Worm (Caenorhabditis elegans) whole organism, L4 larva: ENCODE data around the gene clec-173.

ENCODE experiments used
- F10B5.3 ChIP-seq: sonication (generic microtip); optimal IDR thresholded peaks from 2 replicates; lab custom pipeline; 2016; ENCODE audit warnings: mild to moderate bottlenecking, missing genetic modification characterization, missing compliant biosample characterization
- F37D6.2 ChIP-seq: sonication (generic microtip); optimal IDR thresholded peaks from 2 replicates; lab custom pipeline; 2016; ENCODE audit warnings: mild to moderate bottlenecking, missing genetic modification characterization, missing compliant biosample characterization
- T20F7.1 ChIP-seq: fragments of 200-800 bp; sonication (Bioruptor generic); optimal IDR thresholded peaks from 2 replicates; lab custom pipeline; 2018; ENCODE audit warnings: mild to moderate bottlenecking, missing genetic modification characterization, missing compliant biosample characterization
- Y48G9A.11 ChIP-seq: fragments of 200-800 bp; sonication (Bioruptor generic); IDR thresholded peaks from 2 replicates; pipeline ENCODE4 v1.3.6; 2022; ENCODE audit warnings: missing genetic modification reagents, missing genetic modification characterization, missing compliant biosample characterization
- Y5F2A.4 ChIP-seq: fragments of 200-800 bp; sonication (Bioruptor generic); optimal IDR thresholded peaks from 2 replicates; lab custom pipeline; 2018; ENCODE audit warnings: mild to moderate bottlenecking, missing genetic modification characterization, missing compliant biosample characterization
- ZK337.2 ChIP-seq: fragments of 200-800 bp; sonication (Bioruptor generic); IDR thresholded peaks from 2 replicates; pipeline ENCODE4 v1.3.6; 2022; ENCODE audit warnings: missing genetic modification reagents, missing genetic modification characterization, missing compliant biosample characterization
- ZK546.5 ChIP-seq, 2 experiments: sonication (generic microtip); optimal IDR thresholded peaks; 2 replicates each; lab custom pipeline; 2017; ENCODE audit warnings: missing biosample characterization in 2 of 2, missing genetic modification characterization in 2 of 2
- attf-4 ChIP-seq: sonication (generic microtip); optimal IDR thresholded peaks from 3 replicates; lab custom pipeline; 2017; ENCODE audit warnings: missing biosample characterization, missing genetic modification characterization
- ceh-32 ChIP-seq: sonication (generic microtip); optimal IDR thresholded peaks from 2 replicates; lab custom pipeline; 2016; ENCODE audit warnings: mild to moderate bottlenecking, missing genetic modification characterization, missing compliant biosample characterization; ENCODE audit not compliant: poor library complexity
- ceh-62 ChIP-seq: sonication (generic microtip); optimal IDR thresholded peaks from 2 replicates; lab custom pipeline; 2017; ENCODE audit warnings: missing biosample characterization, missing genetic modification characterization
- daf-8 ChIP-seq: fragments of 200-800 bp; sonication (Bioruptor generic); IDR thresholded peaks from 2 replicates; pipeline ENCODE4 v1.3.6; 2022; ENCODE audit warnings: missing genetic modification characterization, missing compliant biosample characterization
- dmd-9 ChIP-seq: fragments of 200-800 bp; sonication (Bioruptor generic); IDR thresholded peaks from 2 replicates; pipeline ENCODE4 v1.3.6; 2022; ENCODE audit warnings: missing genetic modification reagents, missing genetic modification characterization, missing compliant biosample characterization
- egl-43 ChIP-seq: fragments of 200-800 bp; sonication (Bioruptor generic); IDR thresholded peaks from 2 replicates; pipeline ENCODE4 v1.3.6; 2022; ENCODE audit warnings: missing genetic modification reagents, missing genetic modification characterization, missing compliant biosample characterization
- fos-1 ChIP-seq: fragments of 150-350 bp; optimal IDR thresholded peaks from 2 replicates; lab custom pipeline; 2014; ENCODE audit warnings: missing biosample characterization, missing genetic modification characterization
- gei-8 ChIP-seq: fragments of 200-800 bp; sonication (Bioruptor generic); optimal IDR thresholded peaks from 2 replicates; lab custom pipeline; 2018; ENCODE audit warnings: mild to moderate bottlenecking, missing genetic modification characterization, missing compliant biosample characterization
- hif-1 ChIP-seq, 2 experiments: sonication (generic microtip); optimal IDR thresholded peaks; 2 replicates each; lab custom pipeline; 2016 to 2017; ENCODE audit warnings: missing compliant biosample characterization in 2 of 2, missing genetic modification characterization in 2 of 2, missing genetic modification reagents in 2 of 2, missing genotype in 2 of 2, mild to moderate bottlenecking in 1 of 2
- hlh-30 ChIP-seq: sonication (generic microtip); optimal IDR thresholded peaks from 2 replicates; lab custom pipeline; 2017; ENCODE audit warnings: antibody characterized with exemption, mild to moderate bottlenecking, missing genetic modification characterization, missing compliant biosample characterization; ENCODE audit not compliant: insufficient read depth
- hmg-1.1 ChIP-seq: fragments of 200-800 bp; sonication (Bioruptor generic); IDR thresholded peaks from 2 replicates; pipeline ENCODE4 v1.3.6; 2022; ENCODE audit warnings: missing genetic modification reagents, missing genetic modification characterization, missing compliant biosample characterization
- jun-1 ChIP-seq: fragments of 150-350 bp; optimal IDR thresholded peaks from 2 replicates; lab custom pipeline; 2014; ENCODE audit warnings: missing biosample characterization, missing genetic modification reagents, missing genetic modification characterization
- lim-7 ChIP-seq: fragments of 200-800 bp; sonication (Bioruptor generic); IDR thresholded peaks from 2 replicates; pipeline ENCODE4 v1.3.6; 2022; ENCODE audit warnings: missing genetic modification characterization, missing compliant biosample characterization
- lin-29 ChIP-seq: fragments of 200-800 bp; sonication (Bioruptor generic); IDR thresholded peaks from 2 replicates; pipeline ENCODE4 v1.3.6; 2022; ENCODE audit warnings: missing genetic modification reagents, missing genetic modification characterization, missing compliant biosample characterization
- lsy-2 ChIP-seq, 2 experiments: fragments of 150-350 bp in 1 of 2; sonication (generic microtip) in 1 of 2; optimal IDR thresholded peaks; 2 replicates each; lab custom pipeline; 2014 to 2017; ENCODE audit warnings: missing biosample characterization in 2 of 2, missing genetic modification characterization in 2 of 2
- madf-9 ChIP-seq: fragments of 200-800 bp; sonication (Bioruptor generic); conservative IDR thresholded peaks from 2 replicates; pipeline ENCODE4 v1.3.6; 2022; ENCODE audit warnings: missing genetic modification reagents, missing genetic modification characterization, missing compliant biosample characterization
- mdl-1 ChIP-seq, 2 experiments: fragments of 150-350 bp in 1 of 2; sonication (generic microtip) in 1 of 2; optimal IDR thresholded peaks; 2 replicates each; lab custom pipeline; 2014 to 2017; ENCODE audit warnings: missing biosample characterization in 2 of 2, missing genetic modification characterization in 2 of 2
- mdt-29 ChIP-seq: fragments of 200-800 bp; sonication (Bioruptor generic); IDR thresholded peaks from 2 replicates; pipeline ENCODE4 v1.3.6; 2022; ENCODE audit warnings: missing genetic modification reagents, missing genetic modification characterization, missing compliant biosample characterization
- mes-2 ChIP-seq: sonication (generic microtip); optimal IDR thresholded peaks from 2 replicates; lab custom pipeline; 2016; ENCODE audit warnings: missing genotype, mild to moderate bottlenecking, missing genetic modification characterization, missing compliant biosample characterization; ENCODE audit not compliant: poor library complexity, severe bottlenecking
- nhr-10 ChIP-seq: fragments of 150-350 bp; optimal IDR thresholded peaks from 2 replicates; lab custom pipeline; 2014; ENCODE audit warnings: missing biosample characterization, missing genetic modification characterization
- nhr-111 ChIP-seq: fragments of 200-800 bp; sonication (Bioruptor generic); optimal IDR thresholded peaks from 2 replicates; lab custom pipeline; 2018; ENCODE audit warnings: mild to moderate bottlenecking, missing genetic modification characterization, missing compliant biosample characterization
- nhr-237 ChIP-seq: sonication (generic microtip); optimal IDR thresholded peaks from 2 replicates; lab custom pipeline; 2017; ENCODE audit warnings: missing biosample characterization, missing genetic modification characterization
- nhr-28 ChIP-seq: fragments of 150-350 bp; optimal IDR thresholded peaks from 2 replicates; lab custom pipeline; 2014; ENCODE audit warnings: missing biosample characterization, missing genetic modification characterization
- nhr-42 ChIP-seq: fragments of 200-800 bp; sonication (Bioruptor generic); IDR thresholded peaks from 2 replicates; pipeline ENCODE4 v1.3.6; 2022; ENCODE audit warnings: missing genetic modification characterization, missing compliant biosample characterization
- nhr-48 ChIP-seq: sonication (generic microtip); optimal IDR thresholded peaks from 2 replicates; lab custom pipeline; 2016; ENCODE audit warnings: mild to moderate bottlenecking, missing genetic modification characterization, missing compliant biosample characterization
- nhr-6 ChIP-seq: fragments of 150-350 bp; optimal IDR thresholded peaks from 2 replicates; lab custom pipeline; 2014; ENCODE audit warnings: missing biosample characterization, missing genetic modification characterization
- pha-4 ChIP-seq, 2 experiments: fragments of 150-350 bp in 1 of 2; fragments of 200-800 bp in 1 of 2; sonication (Bioruptor generic) in 1 of 2; IDR thresholded peaks in 1 of 2; optimal IDR thresholded peaks in 1 of 2; 2 replicates each; pipeline versions ENCODE4 v1.3.6 to Lab custom; 2014 to 2022; ENCODE audit warnings: missing genetic modification characterization in 2 of 2, missing genetic modification reagents in 2 of 2, missing biosample characterization in 1 of 2, missing compliant biosample characterization in 1 of 2
- php-3 ChIP-seq: fragments of 200-800 bp; sonication (Bioruptor generic); IDR thresholded peaks from 2 replicates; pipeline ENCODE4 v1.3.6; 2022; ENCODE audit warnings: missing genetic modification reagents, missing genetic modification characterization, missing compliant biosample characterization
- rbr-2 ChIP-seq: sonication (generic microtip); optimal IDR thresholded peaks from 2 replicates; lab custom pipeline; 2016; ENCODE audit warnings: missing genotype, missing genetic modification characterization, missing compliant biosample characterization
- saeg-2 ChIP-seq: fragments of 200-800 bp; sonication (Bioruptor generic); IDR thresholded peaks from 2 replicates; pipeline ENCODE4 v1.3.6; 2022; ENCODE audit warnings: missing genetic modification reagents, missing genetic modification characterization, missing compliant biosample characterization
- sdz-12 ChIP-seq: fragments of 200-800 bp; sonication (Bioruptor generic); optimal IDR thresholded peaks from 2 replicates; lab custom pipeline; 2018; ENCODE audit warnings: mild to moderate bottlenecking, missing genetic modification characterization, missing compliant biosample characterization
- skn-1 ChIP-seq: fragments of 150-350 bp; optimal IDR thresholded peaks from 2 replicates; lab custom pipeline; 2014; ENCODE audit warnings: missing biosample characterization, missing genetic modification characterization
- snpc-4 ChIP-seq: fragments of 150-350 bp; optimal IDR thresholded peaks from 2 replicates; lab custom pipeline; 2014; ENCODE audit warnings: missing biosample characterization, missing genetic modification characterization
- spr-3 ChIP-seq: fragments of 200-800 bp; sonication (Bioruptor generic); optimal IDR thresholded peaks from 2 replicates; lab custom pipeline; 2018; ENCODE audit warnings: mild to moderate bottlenecking, missing genetic modification characterization, missing compliant biosample characterization
- unc-130 ChIP-seq: sonication (generic microtip); optimal IDR thresholded peaks from 2 replicates; lab custom pipeline; 2016; ENCODE audit warnings: missing genetic modification reagents, missing genetic modification characterization, missing compliant biosample characterization
- unc-39 ChIP-seq: sonication (generic microtip); optimal IDR thresholded peaks from 2 replicates; lab custom pipeline; 2017; ENCODE audit warnings: missing biosample characterization, missing genetic modification characterization
- unc-62 ChIP-seq, 3 experiments: fragments of 150-350 bp in 1 of 3; sonication (generic microtip); optimal IDR thresholded peaks in 2 of 3; peaks in 1 of 3; 1 replicate in 1 of 3; 2 replicates in 2 of 3; lab custom pipeline; 2014 to 2017; ENCODE audit warnings: missing biosample characterization in 3 of 3, missing genetic modification characterization in 3 of 3, missing genetic modification reagents in 3 of 3, missing genotype in 1 of 3
- vab-7 ChIP-seq: fragments of 200-800 bp; sonication (Bioruptor generic); IDR thresholded peaks from 2 replicates; pipeline ENCODE4 v1.3.6; 2022; ENCODE audit warnings: missing genetic modification reagents, missing genetic modification characterization, missing compliant biosample characterization
- zfp-3 ChIP-seq: fragments of 200-800 bp; sonication (Bioruptor generic); conservative IDR thresholded peaks from 2 replicates; pipeline ENCODE4 v1.3.6; 2022; ENCODE audit warnings: missing genetic modification reagents, missing genetic modification characterization, missing compliant biosample characterization
- zip-2 ChIP-seq: fragments of 150-350 bp; optimal IDR thresholded peaks from 2 replicates; lab custom pipeline; 2014; ENCODE audit warnings: missing biosample characterization, missing genetic modification characterization
- ztf-11 ChIP-seq: fragments of 150-350 bp; optimal IDR thresholded peaks from 2 replicates; lab custom pipeline; 2014; ENCODE audit warnings: missing biosample characterization, missing genetic modification characterization
- ztf-7 ChIP-seq: fragments of 150-350 bp; optimal IDR thresholded peaks from 2 replicates; lab custom pipeline; 2014; ENCODE audit warnings: missing biosample characterization, missing genetic modification characterization

Gene clec-173

ce11 chrIV:3294553-3295185 lies 27.2 kb upstream of the clec-173 start, which contains the start of gene W08E12.7 (continued):
- TF ChIP-seq vab-7 (peak; percentile 85), saeg-2 (GFP tag; lab: Robert Waterston, UW) (no peak), ceh-32 (no peak), hif-1 (tag; optimal IDR thresholded peaks at IDR 0.05; lab: Kevin White, UChicago) (peak; percentile 27 to 87), ztf-11 (tag; lab: Kevin White, UChicago) (no peak), attf-4 (tag; lab: Kevin White, UChicago) (no peak), madf-9 (GFP tag; lab: Robert Waterston, UW) (peak; percentile 74; the same call in 1 of the 2 replicates), jun-1 (peak; percentile 66), gei-8 (GFP tag; lab: Kevin White, UChicago) (no peak), T20F7.1 (GFP tag; lab: Kevin White, UChicago) (no peak), nhr-237 (tag; lab: Kevin White, UChicago) (peak; percentile 14), nhr-28 (tag; lab: Kevin White, UChicago) (peak; percentile 96), hmg-1.1 (GFP tag; lab: Robert Waterston, UW) (peak; percentile 87), F10B5.3 (no peak), dmd-9 (GFP tag; lab: Robert Waterston, UW) (peak; percentile 80; the same call in 1 of the 2 replicates), mdt-29 (peak; percentile 49; the same call in 1 of the 2 replicates), mes-2 (tag; lab: Kevin White, UChicago) (peak; percentile 96), unc-62 (GFP tag; optimal IDR thresholded peaks at IDR 0.05 in 1 of 2; lab: Kevin White, UChicago) (peak in 1 of 2 experiments; percentile 71), unc-62 (tag; optimal IDR thresholded peaks at IDR 0.05; lab: Kevin White, UChicago) (no peak), Y5F2A.4 (no peak), ztf-7 (peak; percentile 50), unc-39 (tag; lab: Kevin White, UChicago) (no peak), lin-29 (GFP tag; lab: Robert Waterston, UW) (peak; percentile 71; the same call in 1 of the 2 replicates), daf-8 (no peak), Y48G9A.11 (peak; percentile 61; the same call in 1 of the 2 replicates), nhr-6 (tag; lab: Kevin White, UChicago) (peak; percentile 92), snpc-4 (tag; lab: Kevin White, UChicago) (peak; percentile 9), ZK546.5 (tag; optimal IDR thresholded peaks at IDR 0.05; lab: Kevin White, UChicago) (peak in 1 of 2 experiments; percentile 53), egl-43 (GFP tag; lab: Robert Waterston, UW) (no peak), lsy-2 (tag; optimal IDR thresholded peaks at IDR 0.05; lab: Kevin White, UChicago) (peak; percentile 90 to 97), nhr-42 (GFP tag; lab: Robert Waterston, UW) (peak; percentile 86; the same call in 1 of the 2 replicates), nhr-10 (no peak), skn-1 (tag; lab: Kevin White, UChicago) (no peak), hlh-30 (tag; lab: Kevin White, UChicago) (peak; percentile 97), ceh-62 (tag; lab: Kevin White, UChicago) (no peak), F37D6.2 (tag; lab: Kevin White, UChicago) (peak; percentile 69), zfp-3 (peak; percentile 87), php-3 (GFP tag; lab: Robert Waterston, UW) (0 out of 2 replicates have a peak, but pooled peaks have one; percentile 20), fos-1 (tag; lab: Kevin White, UChicago) (no peak), spr-3 (GFP tag; lab: Kevin White, UChicago) (peak; percentile 32), ZK337.2 (GFP tag; lab: Robert Waterston, UW) (no peak), mdl-1 (tag; optimal IDR thresholded peaks at IDR 0.05; lab: Kevin White, UChicago) (peak; percentile 58 to 94), sdz-12 (GFP tag; lab: Kevin White, UChicago) (no peak), rbr-2 (tag; lab: Kevin White, UChicago) (peak; percentile 91), pha-4 (GFP tag; IDR thresholded peaks at IDR 0.05; lab: Robert Waterston, UW) (no peak), pha-4 (tag; optimal IDR thresholded peaks at IDR 0.05; lab: Kevin White, UChicago) (peak; percentile 99), lim-7 (GFP tag; lab: Robert Waterston, UW) (no peak), unc-130 (GFP tag; lab: Kevin White, UChicago) (peak; percentile 96), nhr-48 (tag; lab: Kevin White, UChicago) (peak; percentile 58), nhr-111 (GFP tag; lab: Kevin White, UChicago) (no peak), zip-2 (peak; percentile 39)
